Fruit fly (Drosophila melanogaster) whole organism, embryonic: ENCODE data around the gene CG15914.
A peak's percentile ranks its signal among the peaks of the same experiment; 100 is the strongest.

ENCODE experiments used
- Aef1 ChIP-seq: fragments of 200-800 bp; sonication (Bioruptor generic); IDR thresholded peaks from 3 replicates; pipeline ENCODE4 v1.3.6; 2022; ENCODE audit warnings: missing biosample characterization, missing genetic modification characterization
- Antp ChIP-seq: fragments of 200-800 bp; sonication (Bioruptor generic); optimal IDR thresholded peaks from 3 replicates; lab custom pipeline; 2016; ENCODE audit warnings: missing biosample characterization, missing genetic modification characterization
- Atf-2 ChIP-seq: fragments of 200-800 bp; sonication (Bioruptor generic); optimal IDR thresholded peaks from 2 replicates; lab custom pipeline; 2016; ENCODE audit warnings: missing biosample characterization, missing genetic modification characterization
- CG10543 ChIP-seq: fragments of 200-800 bp; sonication (Bioruptor generic); optimal IDR thresholded peaks from 3 replicates; lab custom pipeline; 2017; ENCODE audit warnings: missing biosample characterization, mild to moderate bottlenecking, missing genetic modification characterization, moderate library complexity
- CG11723 ChIP-seq: fragments of 200-800 bp; sonication (Bioruptor generic); optimal IDR thresholded peaks from 2 replicates; lab custom pipeline; 2017; ENCODE audit warnings: missing biosample characterization, mild to moderate bottlenecking, missing genetic modification characterization
- CG12391 ChIP-seq: fragments of 200-800 bp; sonication (Bioruptor generic); optimal IDR thresholded peaks from 3 replicates; lab custom pipeline; 2018; ENCODE audit warnings: missing biosample characterization, mild to moderate bottlenecking, missing genetic modification characterization, moderate library complexity
- CG13296 ChIP-seq: fragments of 200-800 bp; sonication (Bioruptor generic); optimal IDR thresholded peaks from 3 replicates; lab custom pipeline; 2018; ENCODE audit warnings: missing biosample characterization, mild to moderate bottlenecking, missing genetic modification characterization
- CG1647 ChIP-seq: fragments of 200-800 bp; sonication (Bioruptor generic); optimal IDR thresholded peaks from 3 replicates; lab custom pipeline; 2016; ENCODE audit warnings: missing biosample characterization, missing genetic modification characterization
- CG16779 ChIP-seq: fragments of 200-800 bp; sonication (Bioruptor generic); IDR thresholded peaks from 2 replicates; pipeline ENCODE4 v1.3.6; 2022; ENCODE audit warnings: missing biosample characterization, missing genetic modification characterization
- CG17328 ChIP-seq: fragments of 200-800 bp; sonication (Bioruptor generic); IDR thresholded peaks from 2 replicates; pipeline ENCODE4 v1.3.6; 2022; ENCODE audit warnings: missing biosample characterization, missing genetic modification characterization
- CG17568 ChIP-seq: fragments of 200-800 bp; sonication (Bioruptor generic); optimal IDR thresholded peaks from 2 replicates; lab custom pipeline; 2018; ENCODE audit warnings: missing biosample characterization, mild to moderate bottlenecking, missing genetic modification characterization, moderate library complexity
- CG17829 ChIP-seq: fragments of 200-800 bp; optimal IDR thresholded peaks from 2 replicates; lab custom pipeline; 2019; ENCODE audit warnings: missing biosample characterization, mild to moderate bottlenecking, missing genetic modification characterization, moderate library complexity
- CG2678 ChIP-seq: fragments of 200-800 bp; sonication (Bioruptor generic); optimal IDR thresholded peaks from 3 replicates; lab custom pipeline; 2019; ENCODE audit warnings: missing biosample characterization, mild to moderate bottlenecking, missing genetic modification characterization, moderate library complexity
- CG3281 ChIP-seq: fragments of 200-800 bp; sonication (Bioruptor generic); optimal IDR thresholded peaks from 3 replicates; lab custom pipeline; 2017; ENCODE audit warnings: missing biosample characterization, mild to moderate bottlenecking, missing genetic modification characterization
- CG33557 ChIP-seq: fragments of 200-800 bp; sonication (Bioruptor generic); optimal IDR thresholded peaks from 2 replicates; lab custom pipeline; 2019; ENCODE audit warnings: missing biosample characterization, mild to moderate bottlenecking, missing genetic modification characterization, moderate library complexity
- CG4282 ChIP-seq: fragments of 200-800 bp; sonication (Bioruptor generic); optimal IDR thresholded peaks from 2 replicates; lab custom pipeline; 2016; ENCODE audit warnings: missing biosample characterization, missing genetic modification characterization
- CG4820 ChIP-seq: fragments of 200-800 bp; sonication (Bioruptor generic); optimal IDR thresholded peaks from 3 replicates; lab custom pipeline; 2016; ENCODE audit warnings: missing biosample characterization, missing genetic modification characterization
- CG7556 ChIP-seq: fragments of 200-800 bp; sonication (Bioruptor generic); optimal IDR thresholded peaks from 2 replicates; lab custom pipeline; 2017; ENCODE audit warnings: missing biosample characterization, mild to moderate bottlenecking, missing genetic modification characterization
- CG7745 ChIP-seq: fragments of 200-800 bp; sonication (Bioruptor generic); optimal IDR thresholded peaks from 2 replicates; lab custom pipeline; 2018; ENCODE audit warnings: missing biosample characterization, mild to moderate bottlenecking, missing genetic modification characterization, moderate library complexity
- CG8281 ChIP-seq: fragments of 200-800 bp; sonication (Bioruptor generic); optimal IDR thresholded peaks from 2 replicates; lab custom pipeline; 2018; ENCODE audit warnings: missing biosample characterization, mild to moderate bottlenecking, missing genetic modification characterization, moderate library complexity
- CG8290 ChIP-seq, 3 experiments: fragments of 200-800 bp; sonication (Bioruptor generic); optimal IDR thresholded peaks; 2 replicates each; lab custom pipeline; 2016 to 2019; ENCODE audit warnings: missing biosample characterization in 3 of 3, missing genetic modification characterization in 3 of 3, mild to moderate bottlenecking in 2 of 3, moderate library complexity in 1 of 3
- CG8765 ChIP-seq: fragments of 200-800 bp; sonication (Bioruptor generic); IDR thresholded peaks from 2 replicates; pipeline ENCODE4 v1.3.6; 2022; ENCODE audit warnings: missing biosample characterization, missing genetic modification characterization
- CG8924 ChIP-seq: fragments of 200-800 bp; optimal IDR thresholded peaks from 3 replicates; lab custom pipeline; 2019; ENCODE audit warnings: missing biosample characterization, mild to moderate bottlenecking, missing genetic modification characterization, moderate library complexity
- Dip2 ChIP-seq: fragments of 200-800 bp; sonication (Bioruptor generic); IDR thresholded peaks from 2 replicates; pipeline ENCODE4 v1.3.6; 2022; ENCODE audit warnings: missing biosample characterization, missing genetic modification characterization
- Fer1 ChIP-seq: fragments of 200-800 bp; sonication (Bioruptor generic); optimal IDR thresholded peaks from 2 replicates; lab custom pipeline; 2017; ENCODE audit warnings: missing biosample characterization, mild to moderate bottlenecking, missing genetic modification characterization
- Fer2 ChIP-seq: fragments of 200-800 bp; sonication (Bioruptor generic); optimal IDR thresholded peaks from 2 replicates; lab custom pipeline; 2018; ENCODE audit warnings: missing biosample characterization, mild to moderate bottlenecking, missing genetic modification characterization, moderate library complexity
- Fer3 ChIP-seq: fragments of 200-800 bp; sonication (Bioruptor generic); optimal IDR thresholded peaks from 2 replicates; lab custom pipeline; 2018; ENCODE audit warnings: missing biosample characterization, mild to moderate bottlenecking, missing genetic modification characterization, moderate library complexity
- Hey ChIP-seq: fragments of 200-800 bp; sonication (Bioruptor generic); optimal IDR thresholded peaks from 3 replicates; lab custom pipeline; 2018; ENCODE audit warnings: missing biosample characterization, mild to moderate bottlenecking, missing genetic modification characterization
- Mad ChIP-seq: fragments of 200-800 bp; sonication (Bioruptor generic); optimal IDR thresholded peaks from 2 replicates; lab custom pipeline; 2016; ENCODE audit warnings: missing biosample characterization, missing genetic modification characterization
- NK7.1 ChIP-seq: fragments of 200-800 bp; sonication (Bioruptor generic); optimal IDR thresholded peaks from 3 replicates; lab custom pipeline; 2016; ENCODE audit warnings: missing biosample characterization, missing genetic modification characterization
- Oli ChIP-seq: fragments of 200-800 bp; sonication (Bioruptor generic); optimal IDR thresholded peaks from 2 replicates; lab custom pipeline; 2018; ENCODE audit warnings: missing biosample characterization, mild to moderate bottlenecking, missing genetic modification characterization, moderate library complexity
- Ptx1 ChIP-seq: fragments of 200-800 bp; sonication (Bioruptor generic); IDR thresholded peaks from 2 replicates; pipeline ENCODE4 v1.3.6; 2022; ENCODE audit warnings: missing biosample characterization, missing genetic modification characterization
- Sry-δ ChIP-seq: fragments of 200-800 bp; sonication (Bioruptor generic); optimal IDR thresholded peaks from 2 replicates; lab custom pipeline; 2016; ENCODE audit warnings: missing biosample characterization, missing genetic modification characterization
- az2 ChIP-seq: fragments of 200-800 bp; sonication (Bioruptor generic); optimal IDR thresholded peaks from 3 replicates; lab custom pipeline; 2016; ENCODE audit warnings: missing biosample characterization, missing genetic modification characterization
- bcd ChIP-seq: fragments of 200-800 bp; sonication (Bioruptor generic); optimal IDR thresholded peaks from 2 replicates; lab custom pipeline; 2017; ENCODE audit warnings: missing biosample characterization, mild to moderate bottlenecking, missing genetic modification characterization
- br ChIP-seq: fragments of >200 bp; optimal IDR thresholded peaks from 2 replicates; lab custom pipeline; 2017
- cato ChIP-seq: fragments of 200-800 bp; sonication (Bioruptor generic); optimal IDR thresholded peaks from 2 replicates; lab custom pipeline; 2016; ENCODE audit warnings: missing biosample characterization, missing genetic modification characterization, borderline replicate concordance
- caup ChIP-seq: fragments of 200-800 bp; sonication (Bioruptor generic); optimal IDR thresholded peaks from 3 replicates; lab custom pipeline; 2017; ENCODE audit warnings: missing biosample characterization, mild to moderate bottlenecking, missing genetic modification characterization, moderate library complexity; ENCODE audit not compliant: severe bottlenecking
- crc ChIP-seq: fragments of 200-800 bp; sonication (Bioruptor generic); optimal IDR thresholded peaks from 2 replicates; lab custom pipeline; 2016; ENCODE audit warnings: missing biosample characterization, missing genetic modification characterization
- dmrt11E ChIP-seq: fragments of 200-800 bp; sonication (Bioruptor generic); optimal IDR thresholded peaks from 3 replicates; lab custom pipeline; 2018; ENCODE audit warnings: missing biosample characterization, mild to moderate bottlenecking, missing genetic modification characterization, moderate library complexity
- esg ChIP-seq: fragments of 200-800 bp; sonication (Bioruptor generic); conservative IDR thresholded peaks from 2 replicates; pipeline ENCODE4 v1.3.6; 2022; ENCODE audit warnings: missing biosample characterization, missing genetic modification characterization
- fd96Cb ChIP-seq: fragments of 200-800 bp; sonication (Bioruptor generic); optimal IDR thresholded peaks from 2 replicates; lab custom pipeline; 2018; ENCODE audit warnings: missing biosample characterization, mild to moderate bottlenecking, missing genetic modification characterization, moderate library complexity
- gro ChIP-seq: fragments of 200-800 bp; sonication (Bioruptor generic); optimal IDR thresholded peaks from 2 replicates; lab custom pipeline; 2016; ENCODE audit warnings: missing biosample characterization, missing genetic modification characterization
- gt ChIP-seq: fragments of 200-800 bp; sonication (Bioruptor generic); IDR thresholded peaks from 2 replicates; pipeline ENCODE4 v1.3.6; 2022; ENCODE audit warnings: missing biosample characterization, missing genetic modification characterization
- kay ChIP-seq: fragments of 200-800 bp; sonication (Bioruptor generic); optimal IDR thresholded peaks from 2 replicates; lab custom pipeline; 2016; ENCODE audit warnings: missing biosample characterization, missing genetic modification characterization
- knrl ChIP-seq: fragments of 200-800 bp; sonication (Bioruptor generic); IDR thresholded peaks from 3 replicates; pipeline ENCODE4 v1.3.6; 2022; ENCODE audit warnings: missing biosample characterization, missing genetic modification characterization; ENCODE audit not compliant: partially characterized antibody
- mld ChIP-seq: fragments of 200-800 bp; sonication (Bioruptor generic); IDR thresholded peaks from 3 replicates; pipeline ENCODE4 v1.3.6; 2022; ENCODE audit warnings: missing biosample characterization, missing genetic modification characterization; ENCODE audit not compliant: partially characterized antibody
- sd ChIP-seq: fragments of 200-800 bp; sonication (Bioruptor generic); optimal IDR thresholded peaks from 3 replicates; lab custom pipeline; 2018; ENCODE audit warnings: missing biosample characterization, mild to moderate bottlenecking, missing genetic modification characterization, moderate library complexity
- sim ChIP-seq: fragments of 200-800 bp; sonication (Bioruptor generic); IDR thresholded peaks from 2 replicates; pipeline ENCODE4 v1.3.6; 2022; ENCODE audit warnings: missing biosample characterization, missing genetic modification characterization
- twi ChIP-seq: fragments of 200-800 bp; optimal IDR thresholded peaks from 2 replicates; lab custom pipeline; 2019; ENCODE audit warnings: missing biosample characterization, mild to moderate bottlenecking, missing genetic modification characterization, moderate library complexity
- tx ChIP-seq: fragments of 200-800 bp; sonication (Bioruptor generic); optimal IDR thresholded peaks from 2 replicates; lab custom pipeline; 2016; ENCODE audit warnings: missing biosample characterization, missing genetic modification characterization
- zf30C ChIP-seq: fragments of 200-800 bp; sonication (Bioruptor generic); optimal IDR thresholded peaks from 3 replicates; lab custom pipeline; 2018; ENCODE audit warnings: missing biosample characterization, mild to moderate bottlenecking, missing genetic modification characterization

CG15914 gene

DNA sequence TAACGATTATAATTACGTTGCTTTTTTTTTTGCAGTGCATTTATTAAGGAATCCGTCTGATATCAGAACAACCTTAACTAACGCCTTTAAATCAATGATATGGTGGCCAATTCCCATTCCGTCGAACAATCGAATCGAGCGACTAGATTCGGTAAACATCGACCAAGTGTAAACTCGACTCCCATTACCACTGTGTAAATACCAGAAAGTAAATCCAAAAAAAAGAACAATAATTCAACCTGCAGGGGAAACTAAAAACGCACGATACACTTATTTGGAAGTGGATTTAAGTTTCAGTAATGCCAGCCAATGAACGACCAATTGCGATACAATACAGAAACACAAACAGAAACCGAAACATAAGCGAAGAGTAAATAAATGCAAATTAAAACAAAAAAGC, 47.7 kb upstream of the CG15914 start (continued):
- TF ChIP-seq CG8281 (tag; lab: Kevin White, UChicago) = no peak
- TF ChIP-seq crc = no peak
- no peak for TF ChIP-seq CG33557 (GFP tag; lab: Kevin White, UChicago)
- no peak for TF ChIP-seq CG17328 (GFP tag; lab: Robert Waterston, UW)
- TF ChIP-seq CG11723 (GFP tag; lab: Kevin White, UChicago) = no peak
- no peak for TF ChIP-seq gt (GFP tag; lab: Robert Waterston, UW)
- no peak for TF ChIP-seq Antp (GFP tag; lab: Kevin White, UChicago)
- no peak for TF ChIP-seq az2
- peak; percentile 34 for TF ChIP-seq caup (GFP tag; lab: Kevin White, UChicago)
- no peak for TF ChIP-seq CG8290 (GFP tag; optimal IDR thresholded peaks at IDR 0.05; lab: Kevin White, UChicago)
- TF ChIP-seq CG8290 (tag; optimal IDR thresholded peaks at IDR 0.05; lab: Kevin White, UChicago) = peak in 1 of 2 experiments; percentile 45
- TF ChIP-seq mld (GFP tag; lab: Robert Waterston, UW) = no peak
- peak; percentile 21 for TF ChIP-seq Fer1 (GFP tag; lab: Kevin White, UChicago)
- no peak for TF ChIP-seq cato (GFP tag; lab: Kevin White, UChicago)
- TF ChIP-seq Atf-2 (GFP tag; lab: Kevin White, UChicago) = no peak
- TF ChIP-seq CG8924 (tag; lab: Kevin White, UChicago) = no peak
- TF ChIP-seq CG13296 (GFP tag; lab: Kevin White, UChicago) = peak; percentile 46
- no peak for TF ChIP-seq Ptx1 (GFP tag; lab: Robert Waterston, UW)
- no peak for TF ChIP-seq CG3281
- TF ChIP-seq CG16779 (GFP tag; lab: Robert Waterston, UW) = no peak
- no peak for TF ChIP-seq dmrt11E (tag; lab: Kevin White, UChicago)
- TF ChIP-seq sim (GFP tag; lab: Robert Waterston, UW) = no peak
- no peak for TF ChIP-seq knrl
- TF ChIP-seq Dip2 (GFP tag; lab: Robert Waterston, UW) = no peak
- TF ChIP-seq Fer2 (tag; lab: Kevin White, UChicago) = no peak
- no peak for TF ChIP-seq Hey (tag; lab: Kevin White, UChicago)
- TF ChIP-seq gro (GFP tag; lab: Kevin White, UChicago) = no peak
- TF ChIP-seq CG2678 (tag; lab: Kevin White, UChicago) = peak; percentile 21
- no peak for TF ChIP-seq Mad (GFP tag; lab: Kevin White, UChicago)
- TF ChIP-seq CG4282 (GFP tag; lab: Kevin White, UChicago) = no peak
- TF ChIP-seq tx (GFP tag; lab: Kevin White, UChicago) = no peak
- no peak for TF ChIP-seq zf30C (GFP tag; lab: Kevin White, UChicago)
- no peak for TF ChIP-seq CG10543
- no peak for TF ChIP-seq twi (tag; lab: Kevin White, UChicago)
- no peak for TF ChIP-seq Fer3 (tag; lab: Kevin White, UChicago)
- TF ChIP-seq CG1647 = no peak
- TF ChIP-seq Aef1 (GFP tag; lab: Robert Waterston, UW) = no peak
- TF ChIP-seq CG7745 (tag; lab: Kevin White, UChicago) = no peak
- no peak for TF ChIP-seq bcd (GFP tag; lab: Kevin White, UChicago)
- no peak for TF ChIP-seq esg (GFP tag; lab: Robert Waterston, UW)
- TF ChIP-seq br (lab: Kevin White, UChicago) = no peak
- TF ChIP-seq CG7556 (GFP tag; lab: Kevin White, UChicago) = no peak
- TF ChIP-seq CG17568 (GFP tag; lab: Kevin White, UChicago) = no peak
- TF ChIP-seq fd96Cb = no peak
- TF ChIP-seq CG8765 = no peak
- no peak for TF ChIP-seq CG12391 (tag; lab: Kevin White, UChicago)
- TF ChIP-seq Sry-δ = no peak
- TF ChIP-seq CG17829 = no peak
- TF ChIP-seq CG4820 (GFP tag; lab: Kevin White, UChicago) = no peak
- TF ChIP-seq Oli (tag; lab: Kevin White, UChicago) = no peak
- TF ChIP-seq NK7.1 (GFP tag; lab: Kevin White, UChicago) = no peak
- no peak for TF ChIP-seq kay (GFP tag; lab: Kevin White, UChicago)
- TF ChIP-seq sd (tag; lab: Kevin White, UChicago) = peak; percentile 17
